Fruit fly (Drosophila melanogaster) whole organism, embryonic: ENCODE data around the gene CG33298.
A peak's percentile ranks its signal among the peaks of the same experiment; 100 is the strongest.

ENCODE experiments used
- Atf3 ChIP-seq: fragments of 200-800 bp; sonication (Bioruptor generic); optimal IDR thresholded peaks from 3 replicates; lab custom pipeline; 2016; ENCODE audit warnings: missing biosample characterization, missing genetic modification characterization
- Bdp1 ChIP-seq: fragments of 200-800 bp; sonication (Bioruptor generic); optimal IDR thresholded peaks from 3 replicates; lab custom pipeline; 2016; ENCODE audit warnings: missing biosample characterization, missing genetic modification characterization
- CG10431 ChIP-seq: fragments of 200-800 bp; sonication (Bioruptor generic); optimal IDR thresholded peaks from 3 replicates; lab custom pipeline; 2018; ENCODE audit warnings: missing biosample characterization, mild to moderate bottlenecking, missing genetic modification characterization
- CG10979 ChIP-seq: fragments of 200-800 bp; sonication (Bioruptor generic); optimal IDR thresholded peaks from 2 replicates; lab custom pipeline; 2018; ENCODE audit warnings: missing biosample characterization, mild to moderate bottlenecking, missing genetic modification characterization, moderate library complexity
- CG11696 ChIP-seq: fragments of 200-800 bp; sonication (Bioruptor generic); IDR thresholded peaks from 2 replicates; pipeline ENCODE4 v1.3.6; 2022; ENCODE audit warnings: missing biosample characterization, missing genetic modification characterization
- CG12391 ChIP-seq: fragments of 200-800 bp; sonication (Bioruptor generic); optimal IDR thresholded peaks from 3 replicates; lab custom pipeline; 2018; ENCODE audit warnings: missing biosample characterization, mild to moderate bottlenecking, missing genetic modification characterization, moderate library complexity
- CG13123 ChIP-seq: fragments of 200-800 bp; sonication (Bioruptor generic); optimal IDR thresholded peaks from 2 replicates; lab custom pipeline; 2016; ENCODE audit warnings: missing biosample characterization, missing genetic modification characterization
- CG13287 ChIP-seq: fragments of 200-800 bp; sonication (Bioruptor generic); IDR thresholded peaks from 2 replicates; pipeline ENCODE4 v1.3.6; 2022; ENCODE audit warnings: missing biosample characterization, missing genetic modification characterization; ENCODE audit not compliant: partially characterized antibody
- CG13775 ChIP-seq: fragments of 200-800 bp; sonication (Bioruptor generic); optimal IDR thresholded peaks from 3 replicates; lab custom pipeline; 2017; ENCODE audit warnings: missing biosample characterization, mild to moderate bottlenecking, missing genetic modification characterization
- CG1529 ChIP-seq: fragments of 200-800 bp; sonication (Bioruptor generic); optimal IDR thresholded peaks from 3 replicates; lab custom pipeline; 2018; ENCODE audit warnings: missing biosample characterization, missing genetic modification characterization
- CG15601 ChIP-seq: fragments of 200-800 bp; sonication (Bioruptor generic); optimal IDR thresholded peaks from 3 replicates; lab custom pipeline; 2019; ENCODE audit warnings: missing biosample characterization, mild to moderate bottlenecking, missing genetic modification characterization, moderate library complexity
- CG17912 ChIP-seq: fragments of 200-800 bp; sonication (Bioruptor generic); optimal IDR thresholded peaks from 2 replicates; lab custom pipeline; 2018; ENCODE audit warnings: missing biosample characterization, mild to moderate bottlenecking, missing genetic modification characterization
- CG1832 ChIP-seq: fragments of 200-800 bp; sonication (Bioruptor generic); optimal IDR thresholded peaks from 2 replicates; lab custom pipeline; 2017; ENCODE audit warnings: missing biosample characterization, mild to moderate bottlenecking, missing genetic modification characterization, inconsistent platforms
- CG2202 ChIP-seq: fragments of 200-800 bp; sonication (Bioruptor generic); optimal IDR thresholded peaks from 2 replicates; lab custom pipeline; 2018; ENCODE audit warnings: missing biosample characterization, mild to moderate bottlenecking, missing genetic modification characterization
- CG32767 ChIP-seq: fragments of 200-800 bp; sonication (Bioruptor generic); IDR thresholded peaks from 2 replicates; pipeline ENCODE4 v1.3.6; 2022; ENCODE audit warnings: missing biosample characterization, missing genetic modification characterization
- CG34422 ChIP-seq: fragments of 200-800 bp; sonication (Bioruptor generic); IDR thresholded peaks from 3 replicates; pipeline ENCODE4 v1.3.6; 2022; ENCODE audit warnings: missing biosample characterization, missing genetic modification characterization
- CG43689 ChIP-seq: fragments of 200-800 bp; sonication (Bioruptor generic); IDR thresholded peaks from 2 replicates; pipeline ENCODE4 v1.3.6; 2022; ENCODE audit warnings: missing biosample characterization, missing genetic modification characterization
- CG7745 ChIP-seq: fragments of 200-800 bp; sonication (Bioruptor generic); optimal IDR thresholded peaks from 2 replicates; lab custom pipeline; 2018; ENCODE audit warnings: missing biosample characterization, mild to moderate bottlenecking, missing genetic modification characterization, moderate library complexity
- CG8281 ChIP-seq: fragments of 200-800 bp; sonication (Bioruptor generic); optimal IDR thresholded peaks from 2 replicates; lab custom pipeline; 2018; ENCODE audit warnings: missing biosample characterization, mild to moderate bottlenecking, missing genetic modification characterization, moderate library complexity
- CG8765 ChIP-seq: fragments of 200-800 bp; sonication (Bioruptor generic); IDR thresholded peaks from 2 replicates; pipeline ENCODE4 v1.3.6; 2022; ENCODE audit warnings: missing biosample characterization, missing genetic modification characterization
- CG9932 ChIP-seq: fragments of 200-800 bp; sonication (Bioruptor generic); IDR thresholded peaks from 2 replicates; pipeline ENCODE4 v1.3.6; 2022; ENCODE audit warnings: missing biosample characterization, missing genetic modification characterization
- Dek ChIP-seq: fragments of 200-800 bp; sonication (Bioruptor generic); optimal IDR thresholded peaks from 3 replicates; lab custom pipeline; 2019; ENCODE audit warnings: missing biosample characterization, mild to moderate bottlenecking, missing genetic modification characterization, moderate library complexity
- ERR ChIP-seq: fragments of 200-800 bp; sonication (Bioruptor generic); optimal IDR thresholded peaks from 2 replicates; lab custom pipeline; 2016; ENCODE audit warnings: missing biosample characterization, missing genetic modification characterization
- GATAe ChIP-seq: fragments of 200-800 bp; sonication (Bioruptor generic); conservative IDR thresholded peaks from 2 replicates; pipeline ENCODE4 v1.3.6; 2022; ENCODE audit warnings: missing biosample characterization, missing genetic modification characterization
- HLHmδ ChIP-seq: fragments of 200-800 bp; sonication (Bioruptor generic); optimal IDR thresholded peaks from 2 replicates; lab custom pipeline; 2018; ENCODE audit warnings: missing biosample characterization, mild to moderate bottlenecking, missing genetic modification characterization, moderate library complexity
- NK7.1 ChIP-seq: fragments of 200-800 bp; sonication (Bioruptor generic); optimal IDR thresholded peaks from 3 replicates; lab custom pipeline; 2016; ENCODE audit warnings: missing biosample characterization, missing genetic modification characterization
- Neu2 ChIP-seq: fragments of 200-800 bp; sonication (Bioruptor generic); optimal IDR thresholded peaks from 3 replicates; lab custom pipeline; 2016; ENCODE audit warnings: missing biosample characterization, missing genetic modification characterization, borderline replicate concordance
- Oaz ChIP-seq: fragments of 200-800 bp; sonication (Bioruptor generic); IDR thresholded peaks from 2 replicates; pipeline ENCODE4 v1.3.6; 2022; ENCODE audit warnings: missing biosample characterization, missing genetic modification characterization
- Ravus ChIP-seq: fragments of 200-800 bp; sonication (Bioruptor generic); IDR thresholded peaks from 2 replicates; pipeline ENCODE4 v1.3.6; 2022; ENCODE audit warnings: missing biosample characterization, missing genetic modification characterization
- TFAM ChIP-seq: fragments of 200-800 bp; sonication (Bioruptor generic); optimal IDR thresholded peaks from 2 replicates; lab custom pipeline; 2017; ENCODE audit warnings: missing biosample characterization, missing genetic modification characterization, inconsistent platforms
- Xbp1 ChIP-seq: fragments of 200-800 bp; sonication (Bioruptor generic); optimal IDR thresholded peaks from 3 replicates; lab custom pipeline; 2016; ENCODE audit warnings: missing biosample characterization, mild to moderate bottlenecking, missing genetic modification characterization
- ac ChIP-seq: fragments of 200-800 bp; sonication (Bioruptor generic); optimal IDR thresholded peaks from 3 replicates; lab custom pipeline; 2017; ENCODE audit warnings: missing biosample characterization, mild to moderate bottlenecking, missing genetic modification characterization
- chif ChIP-seq, 2 experiments: fragments of 200-800 bp; sonication (Bioruptor generic); optimal IDR thresholded peaks; 3 replicates each; lab custom pipeline; 2016; ENCODE audit warnings: missing biosample characterization in 2 of 2, missing genetic modification characterization in 2 of 2
- croc ChIP-seq: fragments of 200-800 bp; sonication (Bioruptor generic); conservative IDR thresholded peaks from 3 replicates; pipeline ENCODE4 v1.3.6; 2022; ENCODE audit warnings: missing biosample characterization, missing genetic modification characterization
- exex ChIP-seq: fragments of 200-800 bp; sonication (Bioruptor generic); optimal IDR thresholded peaks from 4 replicates; lab custom pipeline; 2018; ENCODE audit warnings: missing biosample characterization, mild to moderate bottlenecking, missing genetic modification characterization, moderate library complexity
- gfzf ChIP-seq: fragments of 200-800 bp; sonication (Bioruptor generic); optimal IDR thresholded peaks from 2 replicates; lab custom pipeline; 2016; ENCODE audit warnings: missing biosample characterization, mild to moderate bottlenecking, missing genetic modification characterization, moderate library complexity
- gro ChIP-seq: fragments of 200-800 bp; sonication (Bioruptor generic); optimal IDR thresholded peaks from 2 replicates; lab custom pipeline; 2016; ENCODE audit warnings: missing biosample characterization, missing genetic modification characterization
- hb ChIP-seq: fragments of 200-800 bp; sonication (Bioruptor generic); IDR thresholded peaks from 3 replicates; pipeline ENCODE4 v1.3.6; 2022; ENCODE audit warnings: missing biosample characterization, missing genetic modification characterization; ENCODE audit not compliant: partially characterized antibody
- her ChIP-seq: fragments of 200-800 bp; sonication (Bioruptor generic); optimal IDR thresholded peaks from 2 replicates; lab custom pipeline; 2016; ENCODE audit warnings: missing biosample characterization, missing genetic modification characterization
- lbe ChIP-seq: fragments of 200-800 bp; sonication (Bioruptor generic); optimal IDR thresholded peaks from 2 replicates; lab custom pipeline; 2016; ENCODE audit warnings: missing biosample characterization, mild to moderate bottlenecking, missing genetic modification characterization
- lov ChIP-seq, 2 experiments: fragments of 200-800 bp in 1 of 2; fragments of >200 bp in 1 of 2; sonication (Bioruptor generic) in 1 of 2; IDR thresholded peaks in 1 of 2; optimal IDR thresholded peaks in 1 of 2; 2 replicates in 1 of 2; 3 replicates in 1 of 2; pipeline versions ENCODE4 v1.3.6 to Lab custom; 2017 to 2022; ENCODE audit warnings: missing biosample characterization in 1 of 2, missing genetic modification characterization in 1 of 2
- mirr ChIP-seq: fragments of 200-800 bp; sonication (Bioruptor generic); optimal IDR thresholded peaks from 3 replicates; lab custom pipeline; 2018; ENCODE audit warnings: missing biosample characterization, mild to moderate bottlenecking, missing genetic modification characterization
- pzg ChIP-seq: fragments of 200-800 bp; sonication (Bioruptor generic); optimal IDR thresholded peaks from 3 replicates; lab custom pipeline; 2018; ENCODE audit warnings: missing biosample characterization, mild to moderate bottlenecking, missing genetic modification characterization, moderate library complexity
- tap ChIP-seq: fragments of 200-800 bp; optimal IDR thresholded peaks from 3 replicates; lab custom pipeline; 2019; ENCODE audit warnings: missing biosample characterization, mild to moderate bottlenecking, missing genetic modification characterization, moderate library complexity
- trh ChIP-seq: fragments of 200-800 bp; sonication (Bioruptor generic); optimal IDR thresholded peaks from 2 replicates; lab custom pipeline; 2016; ENCODE audit warnings: missing biosample characterization, missing genetic modification characterization
- tup ChIP-seq: fragments of 200-800 bp; sonication (Bioruptor generic); optimal IDR thresholded peaks from 2 replicates; lab custom pipeline; 2016; ENCODE audit warnings: missing biosample characterization, mild to moderate bottlenecking, missing genetic modification characterization, moderate library complexity
- usp ChIP-seq: fragments of >200 bp; optimal IDR thresholded peaks from 2 replicates; lab custom pipeline; 2017; ENCODE audit warnings: missing biosample characterization, missing genetic modification characterization
- zf30C ChIP-seq: fragments of 200-800 bp; sonication (Bioruptor generic); optimal IDR thresholded peaks from 3 replicates; lab custom pipeline; 2018; ENCODE audit warnings: missing biosample characterization, mild to moderate bottlenecking, missing genetic modification characterization

The CG33298 gene

dm6 chr2L:9568360-9569088 lies 73.2 kb downstream of the CG33298 start, which contains the start of gene brwl (continued):
- TF ChIP-seq croc (GFP tag; lab: Robert Waterston, UW) (peak; percentile 98), CG32767 (GFP tag; lab: Robert Waterston, UW) (peak; percentile 99), Dek (tag; lab: Kevin White, UChicago) (peak; percentile 98), CG10431 (peak; percentile 92), CG7745 (peak; percentile 89), hb (GFP tag; lab: Robert Waterston, UW) (no peak), pzg (GFP tag; lab: Kevin White, UChicago) (peak; percentile 20), CG9932 (GFP tag; lab: Robert Waterston, UW) (peak; percentile 96), ERR (GFP tag; lab: Kevin White, UChicago) (peak; percentile 96), tup (GFP tag; lab: Kevin White, UChicago) (peak; percentile 98), CG11696 (GFP tag; lab: Robert Waterston, UW) (peak; percentile 92), CG43689 (GFP tag; lab: Robert Waterston, UW) (peak; percentile 93), Ravus (GFP tag; lab: Robert Waterston, UW) (peak; percentile 95), Neu2 (peak; percentile 93), CG15601 (peak; percentile 97), NK7.1 (peak; percentile 96), chif (GFP tag; optimal IDR thresholded peaks at IDR 0.05; lab: Kevin White, UChicago) (peak; percentile 99), tap (tag; lab: Kevin White, UChicago) (peak; percentile 99), zf30C (peak; percentile 99), trh (GFP tag; lab: Kevin White, UChicago) (peak; percentile 97), Xbp1 (GFP tag; lab: Kevin White, UChicago) (peak; percentile 99), gfzf (GFP tag; lab: Kevin White, UChicago) (peak; percentile 24), CG2202 (tag; lab: Kevin White, UChicago) (peak; percentile 97), Atf3 (GFP tag; lab: Kevin White, UChicago) (peak; percentile 98), CG12391 (tag; lab: Kevin White, UChicago) (peak; percentile 99), exex (peak; percentile 93), CG13287 (GFP tag; lab: Robert Waterston, UW) (peak; percentile 51; the same call in 1 of the 2 replicates), usp (no peak), CG8765 (GFP tag; lab: Robert Waterston, UW) (peak; percentile 92), lov (optimal IDR thresholded peaks at IDR 0.05; lab: Kevin White, UChicago) (no peak), lov (GFP tag; IDR thresholded peaks at IDR 0.05; lab: Robert Waterston, UW) (peak; percentile 95), Bdp1 (GFP tag; lab: Kevin White, UChicago) (peak; percentile 94), Oaz (GFP tag; lab: Robert Waterston, UW) (peak; percentile 96), CG17912 (GFP tag; lab: Kevin White, UChicago) (peak; percentile 83), her (GFP tag; lab: Kevin White, UChicago) (peak; percentile 93), CG13775 (GFP tag; lab: Kevin White, UChicago) (peak; percentile 99), CG34422 (GFP tag; lab: Robert Waterston, UW) (peak; percentile 99), CG1832 (GFP tag; lab: Kevin White, UChicago) (no peak), CG13123 (peak; percentile 97), CG1529 (GFP tag; lab: Kevin White, UChicago) (peak; percentile 98), HLHmδ (GFP tag; lab: Kevin White, UChicago) (peak; percentile 85), TFAM (peak; percentile 93), CG8281 (tag; lab: Kevin White, UChicago) (peak; percentile 94), lbe (GFP tag; lab: Kevin White, UChicago) (peak; percentile 95), ac (GFP tag; lab: Kevin White, UChicago) (peak; percentile 97), GATAe (GFP tag; lab: Robert Waterston, UW) (peak; percentile 94), gro (GFP tag; lab: Kevin White, UChicago) (peak; percentile 97), CG10979 (tag; lab: Kevin White, UChicago) (peak; percentile 99), mirr (GFP tag; lab: Kevin White, UChicago) (peak; percentile 97)
